Worm (Caenorhabditis elegans): ENCODE results near the gene F19B2.5.
A peak's percentile ranks its signal among the peaks of the same experiment; 100 is the strongest.

Gene F19B2.5

ce11 chrV:20196671-20197070 lies 32.7 kb upstream of the F19B2.5 start, which contains the start of gene ftr-1:
Gene ftr-1, plus strand, starts transcription at chrV:20196971.
- TF ChIP-seq him-1 (tag; optimal IDR thresholded peaks at IDR 0.05) (no peak), lsl-1 (GFP tag; optimal IDR thresholded peaks at IDR 0.05) (peak; percentile 51)

- TF ChIP-seq xnd-1 (tag; optimal IDR thresholded peaks at IDR 0.05) (no peak), hlh-12 (tag; optimal IDR thresholded peaks at IDR 0.05) (no peak), repo-1 (tag; optimal IDR thresholded peaks at IDR 0.05) (no peak), ama-1 (optimal IDR thresholded peaks at IDR 0.05) (no peak), ama-1 (GFP tag; optimal IDR thresholded peaks at IDR 0.05) (no peak), zim-3 (tag; optimal IDR thresholded peaks at IDR 0.05) (no peak), snpc-4 (GFP tag; optimal IDR thresholded peaks at IDR 0.05) (no peak), snpc-4 (tag; optimal IDR thresholded peaks at IDR 0.05) (no peak)
These were observed 31.6 kb upstream of the F19B2.5 start, which contains the start of the genes srh-217 and Y113G7B.28 for ce11 chrV:20195451-20196036. Gene srh-217, minus strand, starts transcription at chrV:20195551. Gene Y113G7B.28, plus strand, starts transcription at chrV:20195986.

- no peak for TF ChIP-seq C17E4.6 (GFP tag; IDR thresholded peaks at IDR 0.05)
- no peak for TF ChIP-seq lin-35 (GFP tag; optimal IDR thresholded peaks at IDR 0.05)
- TF ChIP-seq T07F8.4 (tag; optimal IDR thresholded peaks at IDR 0.05) = no peak
- TF ChIP-seq repo-1 (tag; optimal IDR thresholded peaks at IDR 0.05) = no peak
- TF ChIP-seq nhr-80 (tag; optimal IDR thresholded peaks at IDR 0.05) = no peak
- TF ChIP-seq efl-1 (GFP tag; optimal IDR thresholded peaks at IDR 0.05) = no peak
- no peak for TF ChIP-seq attf-5 (GFP tag; optimal IDR thresholded peaks at IDR 0.05)
- no peak for TF ChIP-seq let-526 (GFP tag; IDR thresholded peaks at IDR 0.05)
- no peak for TF ChIP-seq lir-1 (GFP tag; conservative IDR thresholded peaks at IDR 0.05)
These were observed 28.3 kb upstream of the F19B2.5 start, which contains the start of the genes fbxa-115 and Y113G7B.27 for ce11 chrV:20192102-20192880. Gene fbxa-115, minus strand, starts transcription at chrV:20192152. Gene Y113G7B.27, plus strand, starts transcription at chrV:20192830.

ce11 chrV:20188790-20189189 lies 24.8 kb upstream of the F19B2.5 start, which contains the start of gene fbxa-116:
Gene fbxa-116, minus strand, starts transcription at chrV:20188890.
- no peak for TF ChIP-seq egrh-3 (GFP tag; IDR thresholded peaks at IDR 0.05)
- TF ChIP-seq tlf-1 (GFP tag; optimal IDR thresholded peaks at IDR 0.05) = no peak
- TF ChIP-seq lir-1 (GFP tag; conservative IDR thresholded peaks at IDR 0.05) = no peak
- no peak for TF ChIP-seq pha-4 (tag; optimal IDR thresholded peaks at IDR 0.05)
- TF ChIP-seq hlh-26 (GFP tag; conservative IDR thresholded peaks at IDR 0.05) = no peak
- no peak for TF ChIP-seq ztf-26 (tag; optimal IDR thresholded peaks at IDR 0.05)
- no peak for TF ChIP-seq let-526 (GFP tag; IDR thresholded peaks at IDR 0.05)
- TF ChIP-seq nhr-27 (tag; optimal IDR thresholded peaks at IDR 0.05) = no peak
- TF ChIP-seq hrde-1 (tag; optimal IDR thresholded peaks at IDR 0.05; ENCODE audit: borderline replicate concordance) = no peak
- TF ChIP-seq ztf-18 (tag; optimal IDR thresholded peaks at IDR 0.05) = no peak
- TF ChIP-seq attf-6 (GFP tag; IDR thresholded peaks at IDR 0.05) = no peak
- no peak for TF ChIP-seq ama-1 (optimal IDR thresholded peaks at IDR 0.05)
- TF ChIP-seq ama-1 (GFP tag; optimal IDR thresholded peaks at IDR 0.05) = no peak
- no peak for TF ChIP-seq egl-18 (GFP tag; IDR thresholded peaks at IDR 0.05)
- no peak for TF ChIP-seq madf-8 (GFP tag; conservative IDR thresholded peaks at IDR 0.05)
- no peak for TF ChIP-seq cebp-1 (GFP tag; IDR thresholded peaks at IDR 0.05)
- no peak for TF ChIP-seq cebp-1 (tag; optimal IDR thresholded peaks at IDR 0.05)
- no peak for TF ChIP-seq nfya-2 (GFP tag; IDR thresholded peaks at IDR 0.05)
- TF ChIP-seq snpc-1.1 (tag; optimal IDR thresholded peaks at IDR 0.05; ENCODE audit: insufficient read depth) = no peak
- TF ChIP-seq lsy-27 (tag; optimal IDR thresholded peaks at IDR 0.05; ENCODE audit: borderline replicate concordance, insufficient read depth) = no peak
- no peak for TF ChIP-seq nhr-80 (tag; optimal IDR thresholded peaks at IDR 0.05)
- TF ChIP-seq ccch-3 (GFP tag; optimal IDR thresholded peaks at IDR 0.05) = no peak
